Worm (Caenorhabditis elegans): Measurements from ENCODE around the gene btb-6.

The btb-6 gene

DNA sequence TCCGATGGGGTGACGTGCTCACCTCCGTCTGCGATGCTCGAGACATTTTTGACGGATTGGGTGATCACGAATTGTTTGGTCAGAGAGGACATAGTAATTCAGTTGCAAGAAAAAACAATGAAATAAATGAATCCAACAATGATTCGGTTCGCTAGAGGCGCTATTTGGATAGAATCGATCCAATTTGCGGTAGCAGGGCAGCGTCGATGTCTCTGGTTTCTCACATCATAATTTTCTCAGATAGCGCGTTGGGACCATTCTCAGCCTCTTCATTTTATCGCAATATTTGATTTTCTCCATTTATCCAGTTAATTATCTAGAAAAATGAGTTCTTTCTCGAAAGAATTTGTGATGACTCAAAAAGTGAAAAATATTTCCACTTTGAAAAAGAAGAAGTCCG is 8.7 kb upstream of the btb-6 start, which contains the start of gene sdz-18:
Gene sdz-18 (minus strand): TSS at position 101 of the 400 bp plus-strand sequence.
- no peak for TF ChIP-seq unc-62 (GFP tag; optimal IDR thresholded peaks at IDR 0.05)

DNA sequence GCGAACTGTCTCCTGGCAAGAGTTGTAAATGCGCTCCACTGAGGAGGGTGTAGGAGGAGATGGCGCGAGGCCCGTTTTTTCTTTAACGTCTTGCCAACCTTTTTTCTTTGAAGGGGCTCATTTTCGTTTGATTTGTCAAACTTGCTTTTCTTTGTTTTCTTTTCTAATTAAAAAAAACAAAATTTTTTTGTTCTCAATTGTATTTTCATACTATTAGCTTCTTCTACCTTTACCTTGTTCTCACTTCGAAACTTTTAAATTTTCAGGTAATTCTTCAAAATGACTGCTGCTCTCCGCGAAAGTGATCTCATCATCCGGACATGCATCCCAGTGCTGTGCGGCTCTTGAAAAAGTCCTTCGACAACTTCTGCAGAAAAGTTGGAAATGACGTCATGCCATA is 5.1 kb upstream of the btb-6 start, which contains the start of gene fbxa-184:
Gene fbxa-184 (plus strand): TSS at position 301 of the 400 bp plus-strand sequence.
- TF ChIP-seq unc-62 (GFP tag; optimal IDR thresholded peaks at IDR 0.05), result no peak

DNA sequence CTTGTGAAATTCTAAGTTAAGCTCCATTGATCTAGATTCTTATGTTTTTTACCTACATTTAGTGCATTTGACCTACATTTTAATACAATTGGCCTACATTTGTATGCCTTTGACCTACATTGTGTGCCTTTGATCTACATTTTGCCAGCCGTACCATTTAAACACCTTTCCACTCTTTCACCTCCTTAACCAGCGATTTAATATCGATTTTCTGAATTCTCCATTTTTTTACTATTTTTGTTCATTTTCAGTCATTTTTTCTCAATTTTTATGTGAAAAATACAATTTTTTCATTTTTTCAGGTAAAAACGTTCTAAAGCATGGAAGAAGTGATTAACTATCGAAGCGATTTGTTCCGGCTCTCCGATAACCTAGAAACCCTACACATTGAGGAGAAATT is 2.2 kb upstream of the btb-6 start, which contains the start of gene btb-7:
Gene btb-7 (plus strand): TSS at position 301 of the 400 bp plus-strand sequence.
- no peak for TF ChIP-seq unc-62 (GFP tag; optimal IDR thresholded peaks at IDR 0.05)

DNA sequence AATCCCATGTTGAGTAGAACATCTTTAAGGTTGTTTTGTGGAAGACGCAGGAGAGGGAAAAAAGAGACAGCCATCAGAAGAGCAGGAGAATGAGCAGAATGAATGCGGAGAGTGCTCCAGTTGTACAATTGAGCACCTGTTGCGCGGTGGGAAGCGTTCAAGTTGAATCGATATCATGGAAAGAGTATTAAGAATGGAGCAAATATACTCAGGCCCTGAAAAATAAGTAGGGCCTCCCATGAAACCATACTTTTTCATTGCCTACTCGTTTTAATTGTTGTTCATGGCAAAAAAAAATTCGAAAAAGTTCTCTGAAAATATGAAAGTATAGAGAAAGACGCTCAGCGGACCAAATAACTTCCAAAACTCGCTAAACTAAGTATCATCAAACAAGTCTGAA is 4.0 kb downstream of the btb-6 start, which contains the start of gene fbxb-48:
Gene fbxb-48 (minus strand): TSS at position 101 of the 400 bp plus-strand sequence.
- TF ChIP-seq unc-62 (GFP tag; optimal IDR thresholded peaks at IDR 0.05), result no peak

DNA sequence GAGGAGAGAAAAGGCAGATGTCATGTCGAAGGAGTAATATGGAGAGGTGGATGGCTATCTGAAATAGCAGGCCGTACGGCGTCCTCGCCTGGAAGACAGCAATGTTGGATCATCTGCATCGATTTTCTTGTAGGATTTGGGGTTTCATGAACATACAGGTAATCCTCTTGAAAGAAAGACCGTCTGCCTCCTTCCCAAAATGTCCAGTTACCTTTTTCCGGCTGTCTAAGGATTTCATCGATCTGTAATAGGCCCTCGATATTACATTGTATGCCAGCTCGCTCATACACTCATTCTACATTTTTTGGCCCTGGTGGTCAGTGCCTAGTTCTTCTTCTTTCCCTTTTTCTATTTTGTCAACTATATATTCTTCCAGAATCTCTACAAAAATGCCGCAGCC is 7.3 kb downstream of the btb-6 start, which contains the start of the genes fbxb-5 and btb-8:
Gene fbxb-5 (minus strand): TSS at position 101 of the 400 bp plus-strand sequence.
Gene btb-8 (plus strand): TSS at position 377 of the 400 bp plus-strand sequence.
- no peak for TF ChIP-seq unc-62 (GFP tag; optimal IDR thresholded peaks at IDR 0.05)

DNA sequence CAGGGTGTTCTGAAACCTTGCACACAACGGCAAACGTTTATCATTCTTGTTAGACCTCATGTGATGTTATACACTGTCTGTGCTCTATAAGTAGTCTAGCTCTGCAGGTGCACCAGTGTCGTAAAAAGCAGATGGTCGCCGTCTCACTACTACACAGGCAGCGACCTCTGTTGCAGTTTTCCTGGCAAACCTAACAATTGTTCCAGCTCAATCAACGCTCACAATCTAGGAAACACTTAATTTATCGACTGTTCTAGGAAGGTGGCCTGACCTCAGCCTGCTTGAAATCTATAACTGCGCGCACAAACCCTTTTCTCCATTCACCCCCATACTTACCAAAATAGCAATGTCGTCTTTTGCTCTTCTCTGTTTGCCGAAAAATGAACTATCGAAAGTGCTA is 9.2 kb downstream of the btb-6 start, which contains the start of gene fbxb-11:
Gene fbxb-11 (plus strand): TSS at position 301 of the 400 bp plus-strand sequence.
- no peak for TF ChIP-seq unc-62 (GFP tag; optimal IDR thresholded peaks at IDR 0.05)

DNA sequence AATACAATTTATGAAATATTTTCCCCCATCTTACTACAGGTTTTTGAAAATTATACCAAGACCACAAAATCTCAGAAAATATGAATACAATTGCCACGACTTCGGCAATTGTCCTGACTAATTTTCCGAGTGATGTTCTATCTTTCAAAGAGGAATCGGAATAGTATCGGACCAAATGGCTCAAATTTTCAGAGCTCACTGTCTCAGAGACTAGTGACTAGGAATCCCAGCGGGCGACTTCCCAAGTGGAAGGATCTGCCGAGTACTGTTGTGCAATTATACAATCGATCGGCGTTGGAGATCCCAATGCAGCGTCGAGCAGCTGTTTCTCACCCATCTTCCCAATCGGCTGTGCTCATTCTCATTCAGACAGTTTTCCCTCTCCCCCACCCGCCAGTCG is 10.6 kb downstream of the btb-6 start, which contains the start of gene F45C12.17:
Gene F45C12.17 (plus strand): TSS at position 377 of the 400 bp plus-strand sequence.
- TF ChIP-seq unc-62 (GFP tag; optimal IDR thresholded peaks at IDR 0.05), result no peak

DNA sequence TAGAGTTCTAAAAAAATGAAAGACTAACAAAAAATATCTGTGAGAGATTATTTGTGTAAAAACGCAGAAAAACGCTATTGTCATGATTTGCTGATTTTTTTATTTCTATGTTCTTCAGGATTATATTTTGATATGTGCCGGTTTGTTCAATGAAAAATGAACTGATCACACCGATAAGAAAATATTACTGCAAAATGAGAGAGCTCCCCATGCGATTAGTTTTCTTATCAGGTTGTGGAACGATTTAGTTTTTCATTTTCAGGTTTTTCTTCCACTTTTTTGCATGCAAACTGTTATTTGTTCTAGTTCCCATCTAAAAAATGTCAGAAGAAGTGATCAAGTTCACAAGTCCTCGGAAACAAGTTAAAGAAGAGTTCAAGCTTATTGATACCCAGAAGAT is 13.2 kb downstream of the btb-6 start, which contains the start of gene btb-9:
Gene btb-9 (plus strand): TSS at position 254 of the 400 bp plus-strand sequence.
- no peak for TF ChIP-seq unc-62 (GFP tag; optimal IDR thresholded peaks at IDR 0.05)

DNA sequence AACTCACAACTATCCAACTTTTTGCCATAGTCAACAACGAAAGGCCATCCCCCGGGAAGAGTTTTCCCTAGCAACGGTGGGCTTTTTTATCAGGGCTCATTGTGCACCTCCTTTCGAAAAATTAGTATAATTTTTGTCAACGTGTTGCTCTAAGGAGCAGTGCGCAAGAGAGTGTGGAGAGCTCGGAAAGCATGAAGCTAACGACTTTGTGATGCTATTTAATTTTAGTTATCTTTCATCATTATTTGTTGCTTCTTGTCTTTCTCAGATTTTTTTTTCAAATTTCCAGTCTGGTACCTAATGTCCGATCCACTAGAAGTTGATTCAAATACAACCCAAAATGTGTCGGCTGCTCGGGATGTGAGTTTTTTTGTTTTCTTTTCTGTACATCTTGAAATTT is 15.0 kb downstream of the btb-6 start, which contains the start of gene ceh-81:
Gene ceh-81 (plus strand): TSS at position 301 of the 400 bp plus-strand sequence.
- TF ChIP-seq unc-62 (GFP tag; optimal IDR thresholded peaks at IDR 0.05), result no peak

DNA sequence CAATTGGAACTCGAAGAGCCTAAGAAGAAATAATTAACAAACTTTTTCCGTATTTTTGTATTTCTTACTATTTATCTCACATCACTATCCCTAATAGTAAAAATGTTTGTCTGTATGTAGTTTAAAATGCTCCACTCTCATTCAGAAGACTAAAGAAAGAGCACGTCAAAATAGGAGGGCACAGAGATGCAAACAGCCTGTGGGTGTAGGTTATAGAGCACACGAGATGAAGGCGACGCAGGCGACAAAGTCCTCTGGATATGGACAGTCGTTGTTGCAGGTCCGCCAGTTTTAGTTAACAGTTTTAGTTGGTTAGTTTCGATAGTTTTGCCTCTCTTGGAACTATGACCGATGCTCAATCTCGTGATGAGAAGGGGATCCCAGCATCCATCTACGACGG is 16.8 kb downstream of the btb-6 start, which contains the start of gene ceh-82:
Gene ceh-82 (plus strand): TSS at position 301 of the 400 bp plus-strand sequence.
- no peak for TF ChIP-seq unc-62 (GFP tag; optimal IDR thresholded peaks at IDR 0.05)

DNA sequence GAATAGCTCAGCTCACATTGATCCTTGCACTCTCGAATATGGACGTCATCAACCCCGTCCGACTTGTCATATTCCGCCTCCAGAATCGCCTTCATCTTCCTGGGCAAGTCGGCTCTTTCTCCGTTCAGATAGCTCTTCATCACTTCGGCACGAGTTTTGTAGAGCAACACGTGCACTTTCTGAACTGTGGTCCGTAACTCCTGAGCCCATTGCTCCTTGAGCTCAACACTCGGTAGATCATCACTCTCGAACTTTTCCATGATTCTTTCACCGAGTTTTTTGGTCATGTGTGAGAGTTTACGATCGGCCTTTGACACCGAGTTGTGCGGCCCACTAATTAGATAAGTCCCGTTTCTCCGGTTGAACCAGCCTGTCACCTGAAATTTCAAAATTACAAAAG is 20.0 kb downstream of the btb-6 start:
- no peak for TF ChIP-seq unc-62 (GFP tag; optimal IDR thresholded peaks at IDR 0.05)

DNA sequence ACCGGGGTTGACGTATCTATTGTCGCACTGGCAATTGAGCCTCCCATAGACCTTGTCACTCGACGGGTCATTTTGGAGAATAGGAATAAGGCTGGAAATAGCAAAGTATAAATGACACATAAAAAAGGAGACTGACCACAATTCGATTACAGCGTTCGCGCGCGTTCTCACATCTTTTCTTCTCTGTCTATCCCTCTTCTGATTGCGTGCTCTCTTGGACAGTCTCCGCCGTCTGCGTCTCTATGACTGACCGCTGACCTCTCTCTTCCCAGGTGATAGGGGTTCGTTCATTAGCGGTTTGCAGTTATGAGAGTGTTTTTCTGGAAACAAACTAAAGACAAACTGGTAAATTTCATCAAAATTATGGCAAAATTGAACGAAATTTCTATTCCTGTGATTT is 21.2 kb downstream of the btb-6 start, which contains the start of gene ceh-83:
Gene ceh-83 (minus strand): TSS at position 181 of the 400 bp plus-strand sequence.
- TF ChIP-seq unc-62 (GFP tag; optimal IDR thresholded peaks at IDR 0.05), result no peak

DNA sequence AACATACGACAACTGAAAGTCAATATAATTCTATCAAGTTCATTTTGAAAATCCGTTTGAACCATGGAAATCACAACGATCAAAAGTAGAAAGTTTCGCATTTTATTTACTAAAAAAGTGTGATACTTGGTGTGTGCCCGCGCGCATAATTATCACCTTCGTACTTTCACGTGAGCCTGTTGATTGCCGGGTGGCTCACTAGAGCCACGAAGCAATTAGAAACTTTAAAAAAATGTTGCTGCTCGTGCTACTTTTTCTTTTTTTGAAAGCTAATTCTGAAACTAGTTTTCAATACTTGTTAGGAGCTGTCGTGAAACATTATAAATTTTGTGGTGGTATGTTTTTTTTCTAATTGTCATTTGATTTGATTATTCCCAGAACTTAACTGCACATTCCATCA is 23.7 kb downstream of the btb-6 start, which contains the start of the genes irld-9 and irld-33:
Gene irld-9 (minus strand): TSS at position 101 of the 400 bp plus-strand sequence.
Gene irld-33 (plus strand): TSS at position 209 of the 400 bp plus-strand sequence.
- no peak for TF ChIP-seq unc-62 (GFP tag; optimal IDR thresholded peaks at IDR 0.05)

DNA sequence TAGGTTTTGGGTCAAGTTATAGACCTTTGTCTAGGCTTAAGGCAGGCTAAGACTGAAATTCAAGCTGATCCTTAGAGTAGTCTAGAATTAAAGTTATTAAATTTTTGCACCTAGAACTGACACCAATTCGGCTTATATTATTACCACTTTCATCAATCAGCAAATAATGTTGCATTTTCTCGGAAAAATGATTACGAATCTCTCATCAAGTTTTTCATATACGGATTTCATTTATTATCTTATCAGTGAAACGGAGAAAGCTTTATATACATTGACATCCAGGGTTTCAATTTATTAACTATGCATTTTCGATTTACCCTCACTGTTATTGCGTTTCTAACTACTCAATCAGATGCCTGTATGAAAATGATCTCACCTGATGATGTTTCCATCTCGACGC is 26.1 kb downstream of the btb-6 start, which contains the start of gene K07G6.1:
Gene K07G6.1 (plus strand): TSS at position 301 of the 400 bp plus-strand sequence.
- TF ChIP-seq unc-62 (GFP tag; optimal IDR thresholded peaks at IDR 0.05), result no peak

DNA sequence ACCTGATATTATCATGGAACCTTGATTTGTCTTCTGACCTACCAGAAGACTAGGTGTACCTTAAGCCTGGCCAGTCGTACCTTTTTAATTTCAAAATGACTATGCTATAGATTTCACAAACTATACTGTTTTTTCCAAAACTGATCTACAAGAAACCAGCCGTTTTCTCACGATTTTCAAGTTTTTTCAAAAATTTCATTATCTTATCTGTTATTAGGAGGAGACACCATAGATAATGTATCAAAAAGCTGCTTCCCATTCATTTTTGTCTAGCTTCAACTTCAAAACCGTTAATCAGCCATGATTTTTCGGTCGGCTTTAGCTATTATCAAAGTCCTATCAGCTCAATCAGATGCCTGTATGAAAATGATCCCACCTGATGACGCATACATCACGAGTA is 27.4 kb downstream of the btb-6 start, which contains the start of gene F36H5.12:
Gene F36H5.12 (plus strand): TSS at position 301 of the 400 bp plus-strand sequence.
- no peak for TF ChIP-seq unc-62 (GFP tag; optimal IDR thresholded peaks at IDR 0.05)

DNA sequence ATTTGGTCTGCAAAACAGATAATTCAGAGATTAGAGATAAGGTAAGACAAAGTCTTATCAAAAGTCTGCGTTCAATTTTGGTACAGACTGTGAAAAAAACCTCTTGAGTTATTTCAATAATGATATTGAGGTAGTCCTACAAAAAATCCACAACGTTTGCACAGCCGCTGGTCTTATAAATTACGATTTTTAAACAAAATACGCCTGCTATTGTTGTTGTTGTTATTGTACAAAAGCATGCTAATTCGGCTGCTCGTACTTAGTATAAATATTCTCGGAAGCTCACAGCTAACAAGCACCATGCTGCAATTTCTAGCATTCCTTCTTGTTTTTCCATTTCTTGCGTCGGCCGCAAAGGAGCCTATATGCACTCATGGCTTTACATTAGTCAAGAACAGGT is 29.1 kb downstream of the btb-6 start, which contains the start of gene clec-19:
Gene clec-19 (plus strand): TSS at position 301 of the 400 bp plus-strand sequence.
- no peak for TF ChIP-seq unc-62 (GFP tag; optimal IDR thresholded peaks at IDR 0.05)

DNA sequence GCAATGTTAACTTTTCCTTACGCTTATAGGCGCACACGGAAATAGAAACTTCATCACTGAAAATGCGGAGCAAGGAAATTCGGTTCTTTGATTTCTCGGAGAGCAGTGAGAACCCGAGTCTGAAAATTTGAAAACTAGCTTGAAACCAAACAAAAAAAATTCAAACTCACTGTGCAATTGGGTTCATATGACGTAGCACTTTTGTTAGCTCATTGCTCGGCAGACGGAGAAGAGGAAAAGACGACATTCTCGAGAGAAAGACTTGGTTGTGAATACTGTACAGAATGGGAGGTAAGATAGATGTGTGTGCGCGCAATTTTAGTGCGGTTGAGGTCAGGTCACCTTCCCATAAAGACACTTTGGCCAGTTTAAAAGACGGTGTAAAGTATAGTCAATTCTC is 35.3 kb downstream of the btb-6 start, which contains the start of the genes F36H5.13 and F36H5.8:
Gene F36H5.13 (minus strand): TSS at position 101 of the 400 bp plus-strand sequence.
Gene F36H5.8 (minus strand): TSS at position 274 of the 400 bp plus-strand sequence.
- TF ChIP-seq unc-62 (GFP tag; optimal IDR thresholded peaks at IDR 0.05), result no peak

All from whole organism, dauer.